Worm (Caenorhabditis elegans) whole organism, mixed stage, embryonic: ENCODE measurements around the gene top-3.
A peak's percentile ranks its signal among the peaks of the same experiment; 100 is the strongest.

Experiments
- blmp-1 ChIP-seq: fragments of 150-350 bp; optimal IDR thresholded peaks from 2 replicates; lab custom pipeline; 2014; ENCODE audit warnings: missing biosample characterization, missing genetic modification characterization
- elt-1 ChIP-seq: sonication (generic microtip); optimal IDR thresholded peaks from 2 replicates; lab custom pipeline; 2017; ENCODE audit warnings: missing genetic modification characterization, mild to moderate bottlenecking, missing compliant biosample characterization, antibody characterized with exemption, moderate library complexity, borderline replicate concordance; ENCODE audit not compliant: insufficient read depth
- lsy-2 ChIP-seq: fragments of 150-350 bp; optimal IDR thresholded peaks from 2 replicates; lab custom pipeline; 2014; ENCODE audit warnings: missing biosample characterization, missing genetic modification characterization
- mep-1 ChIP-seq: fragments of 150-350 bp; optimal IDR thresholded peaks from 2 replicates; lab custom pipeline; 2017; ENCODE audit warnings: missing biosample characterization, missing genetic modification reagents, missing genetic modification characterization, inconsistent platforms
- nhr-12 ChIP-seq: fragments of 150-350 bp; optimal IDR thresholded peaks from 2 replicates; lab custom pipeline; 2014; ENCODE audit warnings: missing biosample characterization, missing genetic modification characterization
- nhr-28 ChIP-seq: fragments of 150-350 bp; optimal IDR thresholded peaks from 2 replicates; lab custom pipeline; 2014; ENCODE audit warnings: missing biosample characterization, missing genetic modification characterization

ce11 chrIII:12003264-12003663 is 43.3 kb upstream of the top-3 start:
- TF ChIP-seq elt-1 (tag; lab: Kevin White, UChicago): peak; percentile 73
- no peak for TF ChIP-seq nhr-28
- no peak for TF ChIP-seq nhr-12
- no peak for TF ChIP-seq lsy-2
- TF ChIP-seq mep-1 (tag; lab: Kevin White, UChicago): no peak
- TF ChIP-seq blmp-1 (tag; lab: Kevin White, UChicago): no peak
